Worm (Caenorhabditis elegans): Measurements from ENCODE around the gene C44B7.11.

C44B7.11 gene

DNA sequence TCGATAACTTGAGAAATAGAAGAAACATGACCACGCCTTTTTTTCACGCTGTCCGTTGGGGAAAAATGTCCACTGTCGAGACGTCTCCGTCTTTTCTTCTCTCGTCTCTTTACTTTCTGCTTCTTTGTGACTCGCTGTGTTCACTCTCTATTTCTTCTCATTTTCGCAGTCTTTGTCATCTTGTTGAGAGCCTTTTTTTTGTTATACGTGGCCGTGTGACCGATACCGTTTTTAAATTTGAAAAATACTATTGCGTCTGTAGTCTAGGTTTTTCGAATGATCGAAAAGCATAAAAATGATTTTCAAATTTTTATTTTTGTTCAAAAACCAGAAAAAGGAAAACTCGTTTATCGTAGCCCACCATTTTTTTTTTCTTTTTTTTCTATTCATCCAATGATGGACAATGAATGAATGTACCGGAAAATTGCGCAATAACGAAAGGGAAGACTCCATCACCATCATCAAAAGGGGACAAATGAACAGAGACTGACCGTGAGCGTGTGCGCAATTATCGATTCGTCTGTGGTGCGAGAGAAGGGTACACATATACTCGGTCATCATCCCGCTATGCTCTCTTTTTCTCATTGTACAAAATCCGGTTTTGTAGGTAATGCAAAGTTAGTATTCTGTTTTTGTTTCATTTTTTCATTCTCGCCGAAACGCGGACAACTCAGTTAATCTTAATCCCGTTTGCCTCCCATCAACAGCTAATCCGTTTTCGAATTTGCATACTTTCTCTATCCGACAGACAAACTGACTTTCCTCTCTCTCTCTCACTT, 52.9 kb downstream of the C44B7.11 start:
- no peak for TF ChIP-seq bed-3 (GFP tag; optimal IDR thresholded peaks at IDR 0.05)
- TF ChIP-seq nhr-12 (tag; optimal IDR thresholded peaks at IDR 0.05) = peak; percentile 2
- no peak for TF ChIP-seq mls-2 (tag; optimal IDR thresholded peaks at IDR 0.05)
- peak; percentile 21 for TF ChIP-seq nhr-237 (tag; optimal IDR thresholded peaks at IDR 0.05)
- peak; percentile 31 for TF ChIP-seq ztf-11 (tag; optimal IDR thresholded peaks at IDR 0.05)
- no peak for TF ChIP-seq blmp-1 (tag; optimal IDR thresholded peaks at IDR 0.05)
- TF ChIP-seq flh-1 (GFP tag; optimal IDR thresholded peaks at IDR 0.05) = no peak
- peak; percentile 24 for TF ChIP-seq sem-2 (GFP tag; optimal IDR thresholded peaks at IDR 0.05)
- TF ChIP-seq nhr-2 (tag; optimal IDR thresholded peaks at IDR 0.05) = peak; percentile 34
- peak; percentile 89 for TF ChIP-seq zip-8 (tag; optimal IDR thresholded peaks at IDR 0.05)
- no peak for TF ChIP-seq lsy-2 (tag; optimal IDR thresholded peaks at IDR 0.05)
- TF ChIP-seq unc-62 (GFP tag; optimal IDR thresholded peaks at IDR 0.05) = no peak
- peak; percentile 17 for TF ChIP-seq ceh-39 (tag; optimal IDR thresholded peaks at IDR 0.05)
- TF ChIP-seq drap-1 (GFP tag; optimal IDR thresholded peaks at IDR 0.05) = no peak
- TF ChIP-seq ces-1 (GFP tag; optimal IDR thresholded peaks at IDR 0.05) = peak; percentile 97
- no peak for TF ChIP-seq ceh-43 (GFP tag; optimal IDR thresholded peaks at IDR 0.05)

Data from whole organism, mixed stage, embryonic.